Worm (Caenorhabditis elegans): ENCODE data around the gene F58E2.3.

The F58E2.3 gene

DNA sequence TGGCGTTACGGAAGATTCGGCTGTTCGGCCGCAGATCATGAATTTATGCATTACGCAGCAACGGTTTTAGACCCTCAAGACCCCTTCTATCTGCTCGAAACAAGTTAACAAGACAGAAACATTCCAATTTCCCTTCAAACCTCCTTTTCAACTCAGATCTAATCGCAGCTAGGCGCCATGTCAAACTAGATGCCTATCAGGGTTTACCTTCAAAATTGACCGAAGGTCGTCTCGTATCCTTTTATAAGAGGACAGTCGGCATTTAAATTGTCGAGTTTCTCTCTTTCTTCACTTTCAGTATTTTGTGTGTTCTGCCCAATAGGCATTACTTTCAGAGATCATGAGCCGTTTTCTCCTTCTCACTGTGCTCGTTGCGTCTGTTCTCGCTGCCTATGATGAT lies 29.2 kb upstream of the F58E2.3 start, which contains the start of gene grd-13:
TSS of gene grd-13 (plus strand) at position 291 of the 400 bp plus-strand sequence.
- TF ChIP-seq lin-13 (tag; optimal IDR thresholded peaks at IDR 0.05) = no peak
- no peak for TF ChIP-seq tbx-8 (GFP tag; optimal IDR thresholded peaks at IDR 0.05)
- TF ChIP-seq ces-1 (GFP tag; optimal IDR thresholded peaks at IDR 0.05) = no peak
- no peak for TF ChIP-seq lsy-2 (tag; optimal IDR thresholded peaks at IDR 0.05)
- TF ChIP-seq ceh-43 (GFP tag; optimal IDR thresholded peaks at IDR 0.05) = no peak
- TF ChIP-seq snpc-4 (tag; optimal IDR thresholded peaks at IDR 0.05) = no peak
- no peak for TF ChIP-seq bed-3 (GFP tag; optimal IDR thresholded peaks at IDR 0.05)
- no peak for TF ChIP-seq blmp-1 (tag; optimal IDR thresholded peaks at IDR 0.05)
- TF ChIP-seq ham-2 (GFP tag; optimal IDR thresholded peaks at IDR 0.05) = no peak
- no peak for TF ChIP-seq ceh-83 (GFP tag; optimal IDR thresholded peaks at IDR 0.05)

- TF ChIP-seq ces-1 (GFP tag; optimal IDR thresholded peaks at IDR 0.05) = no peak
- no peak for TF ChIP-seq ceh-83 (GFP tag; optimal IDR thresholded peaks at IDR 0.05)
- no peak for TF ChIP-seq elt-3 (tag; optimal IDR thresholded peaks at IDR 0.05)
- TF ChIP-seq nhr-28 (tag; optimal IDR thresholded peaks at IDR 0.05) = no peak
- TF ChIP-seq unc-120 (tag; optimal IDR thresholded peaks at IDR 0.05; ENCODE audit: poor library complexity, severe bottlenecking) = no peak
- TF ChIP-seq unc-39 (tag; optimal IDR thresholded peaks at IDR 0.05) = no peak
- TF ChIP-seq mab-5 (tag; optimal IDR thresholded peaks at IDR 0.05) = no peak
- no peak for TF ChIP-seq nhr-237 (tag; optimal IDR thresholded peaks at IDR 0.05)
- no peak for TF ChIP-seq drap-1 (GFP tag; optimal IDR thresholded peaks at IDR 0.05)
- TF ChIP-seq M03D4.4 (tag; optimal IDR thresholded peaks at IDR 0.05) = no peak
- TF ChIP-seq mep-1 (tag; optimal IDR thresholded peaks at IDR 0.05) = no peak
- TF ChIP-seq lin-32 (GFP tag; optimal IDR thresholded peaks at IDR 0.05) = no peak
Observed at ce11 chrIV:3439354-3439753, 27.9 kb upstream of the F58E2.3 start, which contains the start of gene grd-3. grd-3 (plus strand) TSS chrIV:3439655.

DNA sequence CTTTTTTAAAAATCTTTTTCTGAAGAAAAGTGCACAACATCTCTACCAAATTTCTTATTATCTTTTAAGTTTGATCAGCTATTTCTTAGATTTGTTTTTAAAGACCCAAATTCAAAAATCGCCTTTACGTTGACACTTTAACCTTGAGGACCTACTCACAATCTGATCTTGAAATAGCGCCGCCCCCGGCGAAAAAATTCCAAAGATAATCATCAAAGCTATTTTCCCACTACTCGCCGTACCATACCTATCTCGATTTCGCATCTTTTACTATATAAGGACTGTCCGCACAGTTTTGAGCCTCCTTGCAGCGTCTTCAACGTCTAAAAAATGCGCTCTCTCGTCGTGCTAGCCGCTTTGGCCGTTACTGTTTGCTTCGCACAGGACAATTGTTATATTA lies 26.4 kb upstream of the F58E2.3 start, which contains the start of gene grd-10:
TSS of gene grd-10 (plus strand) at position 208 of the 400 bp plus-strand sequence.
- no peak for TF ChIP-seq lsy-2 (tag; optimal IDR thresholded peaks at IDR 0.05)
- TF ChIP-seq sptf-1 (tag; optimal IDR thresholded peaks at IDR 0.05) = no peak
- TF ChIP-seq mep-1 (tag; optimal IDR thresholded peaks at IDR 0.05) = no peak

ce11 chrIV:3442513-3442912 lies 24.7 kb upstream of the F58E2.3 start:
- no peak for TF ChIP-seq nhr-12 (tag; optimal IDR thresholded peaks at IDR 0.05)
- TF ChIP-seq nhr-237 (tag; optimal IDR thresholded peaks at IDR 0.05) = no peak
- no peak for TF ChIP-seq ceh-83 (GFP tag; optimal IDR thresholded peaks at IDR 0.05)
- TF ChIP-seq blmp-1 (tag; optimal IDR thresholded peaks at IDR 0.05) = no peak
- no peak for TF ChIP-seq elt-3 (tag; optimal IDR thresholded peaks at IDR 0.05)
- no peak for TF ChIP-seq sem-2 (GFP tag; optimal IDR thresholded peaks at IDR 0.05)
- TF ChIP-seq mep-1 (tag; optimal IDR thresholded peaks at IDR 0.05) = no peak
- no peak for TF ChIP-seq cnd-1 (tag; optimal IDR thresholded peaks at IDR 0.05)
- no peak for TF ChIP-seq nhr-28 (tag; optimal IDR thresholded peaks at IDR 0.05)
- TF ChIP-seq lin-13 (tag; optimal IDR thresholded peaks at IDR 0.05) = no peak
- no peak for TF ChIP-seq zip-8 (tag; optimal IDR thresholded peaks at IDR 0.05)
- TF ChIP-seq unc-39 (tag; optimal IDR thresholded peaks at IDR 0.05) = no peak
- no peak for TF ChIP-seq tbx-8 (GFP tag; optimal IDR thresholded peaks at IDR 0.05)
- TF ChIP-seq nhr-2 (tag; optimal IDR thresholded peaks at IDR 0.05) = no peak
- TF ChIP-seq ham-2 (GFP tag; optimal IDR thresholded peaks at IDR 0.05) = no peak

DNA sequence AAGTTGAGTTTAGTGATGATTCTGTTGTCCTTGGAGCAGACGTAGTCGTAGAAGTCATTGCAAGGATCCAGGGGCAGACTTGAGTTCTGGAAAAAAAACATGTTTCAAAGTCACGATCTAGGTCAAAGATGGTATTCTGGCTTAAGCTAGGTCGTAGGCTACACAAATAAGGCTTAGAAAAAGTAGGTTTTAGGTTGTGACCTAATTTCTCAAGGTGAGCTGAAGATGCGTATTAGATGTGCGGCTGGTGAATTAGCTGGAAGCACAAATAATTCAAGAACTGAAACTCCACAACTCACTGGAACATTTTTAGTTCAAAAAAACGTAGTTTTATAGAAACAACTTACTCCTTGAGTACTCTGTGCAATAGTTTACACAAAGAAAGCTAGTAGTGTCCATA lies 23.1 kb upstream of the F58E2.3 start, which contains the start of gene F09D12.2:
TSS of gene F09D12.2 (minus strand) at position 101 of the 400 bp plus-strand sequence.
- TF ChIP-seq drap-1 (GFP tag; optimal IDR thresholded peaks at IDR 0.05) = no peak
- no peak for TF ChIP-seq unc-62 (GFP tag; optimal IDR thresholded peaks at IDR 0.05)
- no peak for TF ChIP-seq lin-32 (GFP tag; optimal IDR thresholded peaks at IDR 0.05)

- TF ChIP-seq ztf-11 (tag; optimal IDR thresholded peaks at IDR 0.05) (no peak), hlh-1 (tag; optimal IDR thresholded peaks at IDR 0.05) (no peak), cnd-1 (tag; optimal IDR thresholded peaks at IDR 0.05) (no peak), elt-1 (tag; optimal IDR thresholded peaks at IDR 0.05; ENCODE audit: borderline replicate concordance, insufficient read depth) (no peak), nhr-28 (tag; optimal IDR thresholded peaks at IDR 0.05) (no peak), bed-3 (GFP tag; optimal IDR thresholded peaks at IDR 0.05) (no peak), zip-8 (tag; optimal IDR thresholded peaks at IDR 0.05) (no peak), mls-2 (tag; optimal IDR thresholded peaks at IDR 0.05) (no peak), ham-2 (GFP tag; optimal IDR thresholded peaks at IDR 0.05) (no peak), ceh-39 (tag; optimal IDR thresholded peaks at IDR 0.05) (no peak), lsy-2 (tag; optimal IDR thresholded peaks at IDR 0.05) (no peak), ceh-43 (GFP tag; optimal IDR thresholded peaks at IDR 0.05) (no peak), sem-2 (GFP tag; optimal IDR thresholded peaks at IDR 0.05) (no peak), pha-4 (tag; optimal IDR thresholded peaks at IDR 0.05) (no peak), mab-5 (tag; optimal IDR thresholded peaks at IDR 0.05) (no peak), snpc-4 (tag; optimal IDR thresholded peaks at IDR 0.05) (no peak), M03D4.4 (tag; optimal IDR thresholded peaks at IDR 0.05) (no peak), nhr-2 (tag; optimal IDR thresholded peaks at IDR 0.05) (no peak), lin-13 (tag; optimal IDR thresholded peaks at IDR 0.05) (no peak), mep-1 (tag; optimal IDR thresholded peaks at IDR 0.05) (no peak)
Observed at ce11 chrIV:3444614-3445013, 22.6 kb upstream of the F58E2.3 start, which contains the start of gene F58E2.5. F58E2.5 (plus strand) TSS chrIV:3444914.
